Worm (Caenorhabditis elegans) whole organism, L1 larva: ENCODE results near the gene ets-6.

Experiments used
- hpl-2 ChIP-seq: fragments of 150-350 bp; optimal IDR thresholded peaks from 2 replicates; lab custom pipeline; 2014; ENCODE audit warnings: missing biosample characterization, missing genetic modification reagents, missing genetic modification characterization
- nhr-76 ChIP-seq: sonication (generic microtip); optimal IDR thresholded peaks from 2 replicates; lab custom pipeline; 2017; ENCODE audit warnings: missing biosample characterization, missing genetic modification characterization

ce11 chrV:7601443-7601842, 21.1 kb upstream of the ets-6 start, which contains the start of gene scl-26:
- TF ChIP-seq nhr-76 (tag; lab: Kevin White, UChicago) = no peak
- TF ChIP-seq hpl-2 (GFP tag; lab: Kevin White, UChicago) = no peak
